ENCODE assay signal across 1 fruit fly cellular context in the genomic region with DNA sequence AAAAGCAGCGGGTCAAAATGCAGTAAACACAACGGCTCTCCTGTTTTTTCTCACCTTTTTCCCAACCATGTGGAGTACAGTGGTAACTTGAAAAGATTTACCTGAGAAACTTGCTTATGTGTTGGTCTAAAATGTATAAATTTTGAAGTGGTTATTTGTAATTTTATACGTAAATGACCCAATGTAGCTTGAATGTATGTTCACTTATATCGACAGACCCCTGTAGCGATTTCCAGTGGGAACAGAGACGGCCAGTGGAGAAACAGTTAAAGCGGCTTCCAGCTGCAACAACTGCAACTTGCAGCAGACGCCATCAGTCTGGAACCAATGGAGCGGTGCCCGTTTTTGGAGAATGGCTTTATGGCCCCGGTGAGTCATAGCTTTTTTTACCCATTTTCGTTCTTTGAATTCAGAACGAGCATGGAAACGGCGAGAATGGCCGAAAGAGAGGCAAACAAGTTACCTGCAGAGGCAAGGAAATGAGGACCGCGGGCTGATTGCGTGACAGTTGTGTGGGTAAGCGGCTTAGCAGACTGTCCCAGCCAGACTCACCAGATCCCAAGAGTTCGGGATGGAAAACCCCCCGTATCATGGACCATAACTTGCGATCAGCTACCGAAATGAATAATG.
TF ChIP-seq lines count a peak whose summit lies in the region.

No protein-coding gene starts in this region.

TF ChIP-seq in whole organism, embryonic, 481 proteins besides CTCF, POLR2A, EP300 and RAD21 (continued from another document and continues in another):
- TF ChIP-seq CG17328 (GFP tag; IDR thresholded peaks at IDR 0.05; lab: Robert Waterston, UW): peak; percentile 58
- peak; percentile 35 for TF ChIP-seq org-1 (GFP tag; optimal IDR thresholded peaks at IDR 0.05; lab: Kevin White, UChicago)
- peak; percentile 28 for TF ChIP-seq Fer3 (tag; optimal IDR thresholded peaks at IDR 0.05; lab: Kevin White, UChicago)
- TF ChIP-seq CG9215 (GFP tag; IDR thresholded peaks at IDR 0.05; lab: Robert Waterston, UW): no peak
- no peak for TF ChIP-seq CG7372 (GFP tag; IDR thresholded peaks at IDR 0.05; lab: Robert Waterston, UW)
- peak; percentile 64 for TF ChIP-seq ssp (GFP tag; IDR thresholded peaks at IDR 0.05; lab: Robert Waterston, UW)
- peak; percentile 67; the same call in 2 of the 3 replicates for TF ChIP-seq otp (GFP tag; IDR thresholded peaks at IDR 0.05; lab: Robert Waterston, UW)
- TF ChIP-seq sima (GFP tag; optimal IDR thresholded peaks at IDR 0.05; lab: Kevin White, UChicago): no peak
- TF ChIP-seq bowl (GFP tag; IDR thresholded peaks at IDR 0.05; lab: Robert Waterston, UW): no peak
- peak; percentile 48; the same call in 1 of the 2 replicates for TF ChIP-seq CG4730 (GFP tag; IDR thresholded peaks at IDR 0.05; lab: Robert Waterston, UW)
- TF ChIP-seq fd64A (GFP tag; optimal IDR thresholded peaks at IDR 0.05; lab: Kevin White, UChicago): peak; percentile 87
- TF ChIP-seq lab (GFP tag; optimal IDR thresholded peaks at IDR 0.05; lab: Kevin White, UChicago): peak; percentile 45
- no peak for TF ChIP-seq MESR4 (GFP tag; optimal IDR thresholded peaks at IDR 0.05; lab: Kevin White, UChicago)
- TF ChIP-seq sqz (GFP tag; optimal IDR thresholded peaks at IDR 0.05; lab: Kevin White, UChicago): peak; percentile 88
- TF ChIP-seq so (GFP tag; IDR thresholded peaks at IDR 0.05; lab: Robert Waterston, UW): no peak
- TF ChIP-seq oc (tag; optimal IDR thresholded peaks at IDR 0.05; lab: Kevin White, UChicago): peak; percentile 9
- no peak for TF ChIP-seq amos (GFP tag; IDR thresholded peaks at IDR 0.05; lab: Robert Waterston, UW; ENCODE audit: partially characterized antibody)
- TF ChIP-seq hb (GFP tag; IDR thresholded peaks at IDR 0.05; lab: Robert Waterston, UW; ENCODE audit: partially characterized antibody): no peak
- TF ChIP-seq Rx (GFP tag; IDR thresholded peaks at IDR 0.05; lab: Robert Waterston, UW): no peak
- TF ChIP-seq CG10565 (GFP tag; optimal IDR thresholded peaks at IDR 0.05; lab: Kevin White, UChicago): no peak
- TF ChIP-seq CG18619 (GFP tag; optimal IDR thresholded peaks at IDR 0.05; lab: Kevin White, UChicago): no peak
- TF ChIP-seq CG32767 (GFP tag; IDR thresholded peaks at IDR 0.05; lab: Robert Waterston, UW): no peak
- TF ChIP-seq MTF-1 (GFP tag; optimal IDR thresholded peaks at IDR 0.05; lab: Kevin White, UChicago; ENCODE audit: borderline replicate concordance): no peak
- TF ChIP-seq TFAM (GFP tag; optimal IDR thresholded peaks at IDR 0.05; lab: Kevin White, UChicago): peak; percentile 43
- TF ChIP-seq Dek (tag; optimal IDR thresholded peaks at IDR 0.05; lab: Kevin White, UChicago): no peak
- TF ChIP-seq CG2712 (tag; optimal IDR thresholded peaks at IDR 0.05; lab: Kevin White, UChicago): peak; percentile 93
- TF ChIP-seq gfzf (GFP tag; optimal IDR thresholded peaks at IDR 0.05; lab: Kevin White, UChicago): no peak
- TF ChIP-seq Dad (GFP tag; optimal IDR thresholded peaks at IDR 0.05; lab: Kevin White, UChicago): no peak
- no peak for TF ChIP-seq pan (optimal IDR thresholded peaks at IDR 0.05; lab: Kevin White, UChicago)
- peak in 1 of 2 experiments; percentile 49 for TF ChIP-seq pan (GFP tag; optimal IDR thresholded peaks at IDR 0.05 in 1 of 2, IDR thresholded peaks at IDR 0.05 in 1 of 2)
- no peak for TF ChIP-seq HLHmδ (GFP tag; optimal IDR thresholded peaks at IDR 0.05; lab: Kevin White, UChicago)
- TF ChIP-seq dm (GFP tag; optimal IDR thresholded peaks at IDR 0.05; lab: Kevin White, UChicago): peak; percentile 25
- TF ChIP-seq CG17568 (GFP tag; optimal IDR thresholded peaks at IDR 0.05; lab: Kevin White, UChicago): peak; percentile 50
- no peak for TF ChIP-seq crc (GFP tag; optimal IDR thresholded peaks at IDR 0.05; lab: Kevin White, UChicago)
- peak; percentile 62; the same call in 2 of the 3 replicates for TF ChIP-seq tgo (GFP tag; IDR thresholded peaks at IDR 0.05; lab: Robert Waterston, UW)
- TF ChIP-seq CG17385 (GFP tag; optimal IDR thresholded peaks at IDR 0.05; lab: Kevin White, UChicago): peak; percentile 1
- TF ChIP-seq insv (GFP tag; optimal IDR thresholded peaks at IDR 0.05; lab: Kevin White, UChicago): no peak
- TF ChIP-seq Atf6 (GFP tag; IDR thresholded peaks at IDR 0.05; lab: Robert Waterston, UW): no peak
- TF ChIP-seq Scr (GFP tag; IDR thresholded peaks at IDR 0.05; lab: Robert Waterston, UW; ENCODE audit: partially characterized antibody): no peak
- TF ChIP-seq pita (GFP tag; optimal IDR thresholded peaks at IDR 0.05; lab: Kevin White, UChicago): no peak
- TF ChIP-seq Ets65A (GFP tag; lab: Kevin White, UChicago): peak; percentile 53
- TF ChIP-seq Abd-B (GFP tag; optimal IDR thresholded peaks at IDR 0.05; lab: Kevin White, UChicago): no peak
- TF ChIP-seq gem (tag; optimal IDR thresholded peaks at IDR 0.05; lab: Kevin White, UChicago): peak; percentile 67
- TF ChIP-seq CG12391 (tag; optimal IDR thresholded peaks at IDR 0.05; lab: Kevin White, UChicago): peak; percentile 63
- no peak for TF ChIP-seq seq (GFP tag; IDR thresholded peaks at IDR 0.05; lab: Robert Waterston, UW)
- TF ChIP-seq peb (GFP tag; IDR thresholded peaks at IDR 0.05; lab: Robert Waterston, UW): peak; percentile 81
- TF ChIP-seq CG4424 (GFP tag; optimal IDR thresholded peaks at IDR 0.05; lab: Kevin White, UChicago): peak; percentile 51
- TF ChIP-seq CG11723 (GFP tag; optimal IDR thresholded peaks at IDR 0.05; lab: Kevin White, UChicago): peak; percentile 11
- TF ChIP-seq CG14860 (GFP tag; IDR thresholded peaks at IDR 0.05; lab: Robert Waterston, UW; ENCODE audit: partially characterized antibody): no peak
- no peak for TF ChIP-seq CG16779 (GFP tag; IDR thresholded peaks at IDR 0.05; lab: Robert Waterston, UW)
- TF ChIP-seq CG2199 (GFP tag; IDR thresholded peaks at IDR 0.05; lab: Robert Waterston, UW): peak; percentile 89
- TF ChIP-seq Xrp1 (GFP tag; IDR thresholded peaks at IDR 0.05; lab: Robert Waterston, UW): peak; percentile 90
- TF ChIP-seq gcm2 (GFP tag; optimal IDR thresholded peaks at IDR 0.05; lab: Kevin White, UChicago): no peak
- no peak for TF ChIP-seq salm (tag; optimal IDR thresholded peaks at IDR 0.05; lab: Kevin White, UChicago)
- TF ChIP-seq CG4707 (GFP tag; optimal IDR thresholded peaks at IDR 0.05; lab: Kevin White, UChicago): peak; percentile 26
- peak; percentile 94 for TF ChIP-seq CG10979 (tag; optimal IDR thresholded peaks at IDR 0.05; lab: Kevin White, UChicago)
- TF ChIP-seq CG7987 (GFP tag; optimal IDR thresholded peaks at IDR 0.05; lab: Kevin White, UChicago): no peak
- TF ChIP-seq CG15073 (GFP tag; optimal IDR thresholded peaks at IDR 0.05; lab: Kevin White, UChicago): no peak
- no peak for TF ChIP-seq prd (optimal IDR thresholded peaks at IDR 0.05; lab: Kevin White, UChicago)
- peak; percentile 85 for TF ChIP-seq prd (GFP tag; IDR thresholded peaks at IDR 0.05; lab: Robert Waterston, UW)
- TF ChIP-seq CG18764 (GFP tag; optimal IDR thresholded peaks at IDR 0.05; lab: Kevin White, UChicago): no peak
- no peak for TF ChIP-seq CG12236 (GFP tag; optimal IDR thresholded peaks at IDR 0.05; lab: Kevin White, UChicago)
- TF ChIP-seq tll (GFP tag; optimal IDR thresholded peaks at IDR 0.05; lab: Kevin White, UChicago): no peak
- TF ChIP-seq Atf-2 (GFP tag; optimal IDR thresholded peaks at IDR 0.05; lab: Kevin White, UChicago): no peak
- TF ChIP-seq CG2875 (GFP tag; optimal IDR thresholded peaks at IDR 0.05; lab: Kevin White, UChicago): peak; percentile 30
- peak; percentile 35 for TF ChIP-seq Sry-δ (GFP tag; optimal IDR thresholded peaks at IDR 0.05; lab: Kevin White, UChicago)
- no peak for TF ChIP-seq Neu2 (GFP tag; optimal IDR thresholded peaks at IDR 0.05; lab: Kevin White, UChicago; ENCODE audit: borderline replicate concordance)
- TF ChIP-seq trh (GFP tag; optimal IDR thresholded peaks at IDR 0.05; lab: Kevin White, UChicago): no peak
- TF ChIP-seq Mrtf (GFP tag; IDR thresholded peaks at IDR 0.05; lab: Robert Waterston, UW): 0 out of 3 replicates have a peak, but pooled peaks have one; percentile 31
- peak; percentile 67; the same call in 2 of the 3 replicates for TF ChIP-seq H15 (GFP tag; IDR thresholded peaks at IDR 0.05; lab: Robert Waterston, UW)
- TF ChIP-seq Adf1 (GFP tag; IDR thresholded peaks at IDR 0.05; lab: Robert Waterston, UW): no peak
- no peak for TF ChIP-seq CG34224 (GFP tag; IDR thresholded peaks at IDR 0.05; lab: Robert Waterston, UW; ENCODE audit: partially characterized antibody)
- no peak for TF ChIP-seq nau (GFP tag; optimal IDR thresholded peaks at IDR 0.05; lab: Kevin White, UChicago)
- peak; percentile 67 for TF ChIP-seq phol (tag; optimal IDR thresholded peaks at IDR 0.05; lab: Kevin White, UChicago)
- no peak for TF ChIP-seq cad (GFP tag; optimal IDR thresholded peaks at IDR 0.05; lab: Kevin White, UChicago)
- no peak for TF ChIP-seq luna (GFP tag; optimal IDR thresholded peaks at IDR 0.05; lab: Kevin White, UChicago)
- peak; percentile 68 for TF ChIP-seq gt (GFP tag; IDR thresholded peaks at IDR 0.05; lab: Robert Waterston, UW)
- peak; percentile 58 for TF ChIP-seq CG2678 (tag; optimal IDR thresholded peaks at IDR 0.05; lab: Kevin White, UChicago)
- peak; percentile 20 for TF ChIP-seq CG1602 (GFP tag; optimal IDR thresholded peaks at IDR 0.05; lab: Kevin White, UChicago)
- peak; percentile 49 for TF ChIP-seq Sox102F (GFP tag; optimal IDR thresholded peaks at IDR 0.05; lab: Kevin White, UChicago)
- TF ChIP-seq maf-S (GFP tag; optimal IDR thresholded peaks at IDR 0.05; lab: Kevin White, UChicago): no peak
- TF ChIP-seq scrt (GFP tag; optimal IDR thresholded peaks at IDR 0.05; lab: Kevin White, UChicago): peak; percentile 8
- TF ChIP-seq eyg (GFP tag; optimal IDR thresholded peaks at IDR 0.05; lab: Kevin White, UChicago): no peak
- TF ChIP-seq CG17612 (GFP tag; IDR thresholded peaks at IDR 0.05; lab: Robert Waterston, UW): no peak
- no peak for TF ChIP-seq z (GFP tag; IDR thresholded peaks at IDR 0.05; lab: Robert Waterston, UW)
- peak; percentile 61 for TF ChIP-seq CG17359 (tag; optimal IDR thresholded peaks at IDR 0.05; lab: Kevin White, UChicago)
- peak; percentile 35 for TF ChIP-seq Max (GFP tag; optimal IDR thresholded peaks at IDR 0.05; lab: Kevin White, UChicago)
- no peak for TF ChIP-seq Fer1 (GFP tag; optimal IDR thresholded peaks at IDR 0.05; lab: Kevin White, UChicago)
- TF ChIP-seq bab2 (GFP tag; optimal IDR thresholded peaks at IDR 0.05; lab: Kevin White, UChicago): peak; percentile 59
- peak; percentile 20 for TF ChIP-seq cato (GFP tag; optimal IDR thresholded peaks at IDR 0.05; lab: Kevin White, UChicago; ENCODE audit: borderline replicate concordance)
- no peak for TF ChIP-seq CG8281 (tag; optimal IDR thresholded peaks at IDR 0.05; lab: Kevin White, UChicago)
- TF ChIP-seq dimm (GFP tag; IDR thresholded peaks at IDR 0.05; lab: Robert Waterston, UW): no peak
- TF ChIP-seq Jarid2 (GFP tag; optimal IDR thresholded peaks at IDR 0.05; lab: Kevin White, UChicago): no peak
- peak; percentile 59 for TF ChIP-seq CG5245 (GFP tag; optimal IDR thresholded peaks at IDR 0.05; lab: Kevin White, UChicago)
- no peak for TF ChIP-seq fru (optimal IDR thresholded peaks at IDR 0.05; lab: Kevin White, UChicago)
- TF ChIP-seq cwo (GFP tag; optimal IDR thresholded peaks at IDR 0.05; lab: Kevin White, UChicago): peak; percentile 37
- peak; percentile 72 for TF ChIP-seq row (GFP tag; IDR thresholded peaks at IDR 0.05; lab: Robert Waterston, UW)
- TF ChIP-seq klu (GFP tag; IDR thresholded peaks at IDR 0.05; lab: Robert Waterston, UW): no peak
- no peak for TF ChIP-seq CHES-1-like (GFP tag; optimal IDR thresholded peaks at IDR 0.05; lab: Kevin White, UChicago)
- TF ChIP-seq slbo (GFP tag; IDR thresholded peaks at IDR 0.05; lab: Robert Waterston, UW): 0 out of 2 replicates have a peak, but pooled peaks have one; percentile 15
- TF ChIP-seq fd3F (GFP tag; optimal IDR thresholded peaks at IDR 0.05; lab: Kevin White, UChicago): no peak
- TF ChIP-seq Hsf (GFP tag; optimal IDR thresholded peaks at IDR 0.05; lab: Kevin White, UChicago): peak; percentile 45
- TF ChIP-seq shn (GFP tag; optimal IDR thresholded peaks at IDR 0.05; lab: Kevin White, UChicago): peak; percentile 18
- TF ChIP-seq CG4820 (GFP tag; optimal IDR thresholded peaks at IDR 0.05; lab: Kevin White, UChicago): peak; percentile 57
- TF ChIP-seq D19A (tag; optimal IDR thresholded peaks at IDR 0.05; lab: Kevin White, UChicago): peak; percentile 50
- peak; percentile 61 for TF ChIP-seq jumu (GFP tag; optimal IDR thresholded peaks at IDR 0.05; lab: Kevin White, UChicago)
- peak; percentile 16 for TF ChIP-seq CrebB (tag; optimal IDR thresholded peaks at IDR 0.05; lab: Kevin White, UChicago)
- TF ChIP-seq Usf (GFP tag; optimal IDR thresholded peaks at IDR 0.05; lab: Kevin White, UChicago): no peak
- no peak for TF ChIP-seq CG15514 (GFP tag; optimal IDR thresholded peaks at IDR 0.05; lab: Kevin White, UChicago)
- no peak for TF ChIP-seq crp (GFP tag; optimal IDR thresholded peaks at IDR 0.05; lab: Kevin White, UChicago)
- no peak for TF ChIP-seq CG17912 (GFP tag; optimal IDR thresholded peaks at IDR 0.05; lab: Kevin White, UChicago)
- peak; percentile 72 for TF ChIP-seq CG1024 (GFP tag; IDR thresholded peaks at IDR 0.05; lab: Robert Waterston, UW)
- TF ChIP-seq emc (GFP tag; optimal IDR thresholded peaks at IDR 0.05; lab: Kevin White, UChicago): no peak
- TF ChIP-seq Rfx (GFP tag; IDR thresholded peaks at IDR 0.05; lab: Robert Waterston, UW): no peak
- peak; percentile 61 for TF ChIP-seq az2 (GFP tag; optimal IDR thresholded peaks at IDR 0.05; lab: Kevin White, UChicago)
- no peak for TF ChIP-seq GATAe (GFP tag; conservative IDR thresholded peaks at IDR 0.05; lab: Robert Waterston, UW)
- TF ChIP-seq Ets97D (GFP tag; optimal IDR thresholded peaks at IDR 0.05; lab: Kevin White, UChicago): peak; percentile 1
- TF ChIP-seq CG13123 (GFP tag; optimal IDR thresholded peaks at IDR 0.05; lab: Kevin White, UChicago): peak; percentile 3
- TF ChIP-seq CG1792 (GFP tag; optimal IDR thresholded peaks at IDR 0.05; lab: Kevin White, UChicago): peak; percentile 13
- TF ChIP-seq dan (GFP tag; IDR thresholded peaks at IDR 0.05; lab: Robert Waterston, UW): no peak
- peak; percentile 63 for TF ChIP-seq CG10959 (GFP tag; IDR thresholded peaks at IDR 0.05; lab: Robert Waterston, UW)
- TF ChIP-seq Gug (GFP tag; IDR thresholded peaks at IDR 0.05; lab: Robert Waterston, UW): peak; percentile 68; the same call in 2 of the 4 replicates
- no peak for TF ChIP-seq slou (GFP tag; optimal IDR thresholded peaks at IDR 0.05; lab: Kevin White, UChicago)
- no peak for TF ChIP-seq YL-1 (GFP tag; optimal IDR thresholded peaks at IDR 0.05; lab: Kevin White, UChicago)
- no peak for TF ChIP-seq repo (GFP tag; optimal IDR thresholded peaks at IDR 0.05; lab: Kevin White, UChicago)
- TF ChIP-seq pho (GFP tag; optimal IDR thresholded peaks at IDR 0.05; lab: Kevin White, UChicago): no peak
